Worm (Caenorhabditis elegans): ENCODE measurements around the gene ttr-23.

ce11 chrV:10588694-10589093 lies 966 bp downstream of the ttr-23 start, which contains the start of gene srg-32:
- TF ChIP-seq lin-13 (tag; optimal IDR thresholded peaks at IDR 0.05) = no peak
- no peak for TF ChIP-seq ceh-43 (GFP tag; optimal IDR thresholded peaks at IDR 0.05)
- no peak for TF ChIP-seq nhr-76 (tag; optimal IDR thresholded peaks at IDR 0.05)
- TF ChIP-seq ztf-11 (tag; optimal IDR thresholded peaks at IDR 0.05) = no peak
- TF ChIP-seq nhr-28 (tag; optimal IDR thresholded peaks at IDR 0.05) = no peak
- TF ChIP-seq unc-62 (GFP tag; optimal IDR thresholded peaks at IDR 0.05) = no peak
- no peak for TF ChIP-seq elt-1 (tag; optimal IDR thresholded peaks at IDR 0.05; ENCODE audit: borderline replicate concordance, insufficient read depth)
- TF ChIP-seq lsy-2 (tag; optimal IDR thresholded peaks at IDR 0.05) = no peak
- no peak for TF ChIP-seq mep-1 (tag; optimal IDR thresholded peaks at IDR 0.05)

Measured in whole organism, mixed stage, embryonic.